Fruit fly (Drosophila melanogaster) whole organism, embryonic: ENCODE measurements around the gene CG8925.

Source experiments
- Asciz ChIP-seq: fragments of 200-800 bp; sonication (Bioruptor generic); optimal IDR thresholded peaks from 2 replicates; lab custom pipeline; 2017; ENCODE audit warnings: missing biosample characterization, mild to moderate bottlenecking, missing genetic modification characterization, missing genetic modification reagents
- Awh ChIP-seq: fragments of 200-800 bp; sonication (Bioruptor generic); IDR thresholded peaks from 2 replicates; pipeline ENCODE4, ENCODE4 v1.3.6; 2022; ENCODE audit warnings: missing biosample characterization, missing genetic modification characterization
- BEAF-32 ChIP-seq: fragments of 200-800 bp; sonication (Bioruptor generic); optimal IDR thresholded peaks from 3 replicates; lab custom pipeline; 2017; ENCODE audit warnings: missing biosample characterization, missing genetic modification characterization, mild to moderate bottlenecking, moderate library complexity, missing genetic modification reagents
- CG10565 ChIP-seq: fragments of 200-800 bp; sonication (Bioruptor generic); optimal IDR thresholded peaks from 3 replicates; lab custom pipeline; 2016; ENCODE audit warnings: missing biosample characterization, mild to moderate bottlenecking, missing genetic modification characterization
- CG10979 ChIP-seq: fragments of 200-800 bp; sonication (Bioruptor generic); optimal IDR thresholded peaks from 2 replicates; lab custom pipeline; 2018; ENCODE audit warnings: missing biosample characterization, mild to moderate bottlenecking, missing genetic modification characterization, moderate library complexity
- CG15011 ChIP-seq: fragments of 200-800 bp; sonication (Bioruptor generic); optimal IDR thresholded peaks from 3 replicates; lab custom pipeline; 2018; ENCODE audit warnings: missing biosample characterization, mild to moderate bottlenecking, missing genetic modification characterization
- CG16863 ChIP-seq: fragments of 200-800 bp; sonication (Bioruptor generic); optimal IDR thresholded peaks from 3 replicates; lab custom pipeline; 2016; ENCODE audit warnings: missing biosample characterization, missing genetic modification characterization
- CG17359 ChIP-seq: fragments of 200-800 bp; sonication (Bioruptor generic); optimal IDR thresholded peaks from 3 replicates; lab custom pipeline; 2018; ENCODE audit warnings: missing biosample characterization, mild to moderate bottlenecking, missing genetic modification characterization, moderate library complexity
- CG17912 ChIP-seq: fragments of 200-800 bp; sonication (Bioruptor generic); optimal IDR thresholded peaks from 2 replicates; lab custom pipeline; 2018; ENCODE audit warnings: missing biosample characterization, mild to moderate bottlenecking, missing genetic modification characterization
- CG2120 ChIP-seq: fragments of 200-800 bp; sonication (Bioruptor generic); optimal IDR thresholded peaks from 3 replicates; lab custom pipeline; 2016; ENCODE audit warnings: missing biosample characterization, missing genetic modification characterization
- CG2129 ChIP-seq: fragments of 200-800 bp; sonication (Bioruptor generic); IDR thresholded peaks from 2 replicates; pipeline ENCODE4 v1.3.6; 2022; ENCODE audit warnings: missing biosample characterization, missing genetic modification characterization; ENCODE audit not compliant: partially characterized antibody
- CG31224 ChIP-seq: fragments of 200-800 bp; sonication (Bioruptor generic); IDR thresholded peaks from 2 replicates; pipeline ENCODE4 v1.3.6; 2022; ENCODE audit warnings: missing biosample characterization, missing genetic modification characterization
- CG31365 ChIP-seq: fragments of 200-800 bp; sonication (Bioruptor generic); optimal IDR thresholded peaks from 2 replicates; lab custom pipeline; 2018; ENCODE audit warnings: missing biosample characterization, mild to moderate bottlenecking, missing genetic modification characterization
- CG32772 ChIP-seq: fragments of 200-800 bp; sonication (Bioruptor generic); IDR thresholded peaks from 2 replicates; pipeline ENCODE4 v1.3.6; 2022; ENCODE audit warnings: missing biosample characterization, missing genetic modification characterization
- CG3995 ChIP-seq: fragments of 200-800 bp; sonication (Bioruptor generic); optimal IDR thresholded peaks from 3 replicates; lab custom pipeline; 2016; ENCODE audit warnings: missing biosample characterization, missing genetic modification characterization
- CG4820 ChIP-seq: fragments of 200-800 bp; sonication (Bioruptor generic); optimal IDR thresholded peaks from 3 replicates; lab custom pipeline; 2016; ENCODE audit warnings: missing biosample characterization, missing genetic modification characterization
- CG4854 ChIP-seq: fragments of 200-800 bp; sonication (Bioruptor generic); optimal IDR thresholded peaks from 2 replicates; lab custom pipeline; 2016; ENCODE audit warnings: missing biosample characterization, missing genetic modification characterization, inconsistent platforms
- CG5180 ChIP-seq: fragments of 200-800 bp; sonication (Bioruptor generic); optimal IDR thresholded peaks from 3 replicates; lab custom pipeline; 2017; ENCODE audit warnings: missing biosample characterization, missing genetic modification characterization, mild to moderate bottlenecking, moderate library complexity, missing genetic modification reagents
- CG8388 ChIP-seq: fragments of 200-800 bp; sonication (Bioruptor generic); optimal IDR thresholded peaks from 2 replicates; lab custom pipeline; 2019; ENCODE audit warnings: missing biosample characterization, mild to moderate bottlenecking, missing genetic modification characterization, moderate library complexity
- CG8478 ChIP-seq: fragments of >200 bp; optimal IDR thresholded peaks from 2 replicates; lab custom pipeline; 2018
- CG9817 ChIP-seq: fragments of 200-800 bp; sonication (Bioruptor generic); optimal IDR thresholded peaks from 2 replicates; lab custom pipeline; 2018; ENCODE audit warnings: missing biosample characterization, mild to moderate bottlenecking, missing genetic modification characterization, moderate library complexity
- HLH4C ChIP-seq: fragments of 200-800 bp; sonication (Bioruptor generic); IDR thresholded peaks from 3 replicates; pipeline ENCODE4 v1.3.6; 2022; ENCODE audit warnings: missing biosample characterization, missing genetic modification characterization; ENCODE audit not compliant: partially characterized antibody
- Hmr ChIP-seq: fragments of 200-800 bp; sonication (Bioruptor generic); optimal IDR thresholded peaks from 3 replicates; lab custom pipeline; 2017; ENCODE audit warnings: mild to moderate bottlenecking, missing biosample characterization, missing genetic modification reagents, missing genetic modification characterization
- Hsf ChIP-seq: fragments of 200-800 bp; sonication (Bioruptor generic); optimal IDR thresholded peaks from 3 replicates; lab custom pipeline; 2016; ENCODE audit warnings: missing biosample characterization, missing genetic modification characterization
- MBD-R2 ChIP-seq: fragments of 200-800 bp; sonication (Bioruptor generic); IDR thresholded peaks from 2 replicates; pipeline ENCODE4 v1.3.6; 2022; ENCODE audit warnings: missing biosample characterization, missing genetic modification characterization
- Med ChIP-seq: fragments of 200-800 bp; sonication (Bioruptor generic); peaks from one replicate; lab custom pipeline; 2016; ENCODE audit warnings: missing biosample characterization, missing genetic modification characterization, mild to moderate bottlenecking, inconsistent platforms, moderate library complexity
- Nf-YB ChIP-seq: fragments of 200-800 bp; sonication (Bioruptor generic); optimal IDR thresholded peaks from 3 replicates; lab custom pipeline; 2019; ENCODE audit warnings: missing biosample characterization, mild to moderate bottlenecking, missing genetic modification characterization, moderate library complexity
- Nf-YC ChIP-seq: fragments of 200-800 bp; optimal IDR thresholded peaks from 3 replicates; lab custom pipeline; 2019; ENCODE audit warnings: missing biosample characterization, mild to moderate bottlenecking, missing genetic modification characterization, moderate library complexity
- al ChIP-seq: fragments of 200-800 bp; sonication (Bioruptor generic); IDR thresholded peaks from 2 replicates; pipeline ENCODE4 v1.3.6; 2022; ENCODE audit warnings: missing biosample characterization, missing genetic modification characterization
- chif ChIP-seq, 2 experiments: fragments of 200-800 bp; sonication (Bioruptor generic); optimal IDR thresholded peaks; 3 replicates each; lab custom pipeline; 2016; ENCODE audit warnings: missing biosample characterization in 2 of 2, missing genetic modification characterization in 2 of 2
- dan ChIP-seq: fragments of 200-800 bp; sonication (Bioruptor generic); IDR thresholded peaks from 2 replicates; pipeline ENCODE4 v1.3.6; 2022; ENCODE audit warnings: missing biosample characterization, missing genetic modification characterization
- dati ChIP-seq: fragments of 200-800 bp; sonication (Bioruptor generic); IDR thresholded peaks from 2 replicates; pipeline ENCODE4 v1.3.6; 2022; ENCODE audit warnings: missing biosample characterization, missing genetic modification characterization
- dmrt99B ChIP-seq: fragments of 200-800 bp; sonication (Bioruptor generic); optimal IDR thresholded peaks from 2 replicates; lab custom pipeline; 2018; ENCODE audit warnings: missing biosample characterization, mild to moderate bottlenecking, missing genetic modification characterization, moderate library complexity
- emc ChIP-seq: fragments of 200-800 bp; sonication (Bioruptor generic); optimal IDR thresholded peaks from 2 replicates; lab custom pipeline; 2016; ENCODE audit warnings: missing biosample characterization, missing genetic modification characterization
- grau ChIP-seq: fragments of 200-800 bp; optimal IDR thresholded peaks from 3 replicates; lab custom pipeline; 2019; ENCODE audit warnings: missing biosample characterization, mild to moderate bottlenecking, missing genetic modification characterization, moderate library complexity
- gro ChIP-seq: fragments of 200-800 bp; sonication (Bioruptor generic); optimal IDR thresholded peaks from 2 replicates; lab custom pipeline; 2016; ENCODE audit warnings: missing biosample characterization, missing genetic modification characterization
- kah ChIP-seq: fragments of 200-800 bp; sonication (Bioruptor generic); optimal IDR thresholded peaks from 2 replicates; lab custom pipeline; 2018; ENCODE audit warnings: missing biosample characterization, mild to moderate bottlenecking, missing genetic modification characterization
- knrl ChIP-seq: fragments of 200-800 bp; sonication (Bioruptor generic); IDR thresholded peaks from 3 replicates; pipeline ENCODE4 v1.3.6; 2022; ENCODE audit warnings: missing biosample characterization, missing genetic modification characterization; ENCODE audit not compliant: partially characterized antibody
- lov ChIP-seq, 2 experiments: fragments of 200-800 bp in 1 of 2; fragments of >200 bp in 1 of 2; sonication (Bioruptor generic) in 1 of 2; IDR thresholded peaks in 1 of 2; optimal IDR thresholded peaks in 1 of 2; 2 replicates in 1 of 2; 3 replicates in 1 of 2; pipeline versions ENCODE4 v1.3.6 to Lab custom; 2017 to 2022; ENCODE audit warnings: missing biosample characterization in 1 of 2, missing genetic modification characterization in 1 of 2
- nmo ChIP-seq: fragments of 200-800 bp; sonication (Bioruptor generic); optimal IDR thresholded peaks from 2 replicates; lab custom pipeline; 2018; ENCODE audit warnings: missing biosample characterization, mild to moderate bottlenecking, missing genetic modification characterization, moderate library complexity
- nom ChIP-seq: fragments of 200-800 bp; sonication (Bioruptor generic); optimal IDR thresholded peaks from 2 replicates; lab custom pipeline; 2017; ENCODE audit warnings: missing biosample characterization, missing genetic modification characterization, mild to moderate bottlenecking, moderate library complexity, missing genetic modification reagents
- oc ChIP-seq: fragments of 200-800 bp; sonication (Bioruptor generic); optimal IDR thresholded peaks from 2 replicates; lab custom pipeline; 2018; ENCODE audit warnings: missing biosample characterization, mild to moderate bottlenecking, missing genetic modification characterization, moderate library complexity
- odd ChIP-seq: fragments of 200-800 bp; sonication (Bioruptor generic); optimal IDR thresholded peaks from 2 replicates; lab custom pipeline; 2017; ENCODE audit warnings: missing biosample characterization, mild to moderate bottlenecking, missing genetic modification characterization
- slou ChIP-seq: fragments of 200-800 bp; sonication (Bioruptor generic); optimal IDR thresholded peaks from 3 replicates; lab custom pipeline; 2016; ENCODE audit warnings: missing biosample characterization, missing genetic modification characterization
- sqz ChIP-seq: fragments of 200-800 bp; sonication (Bioruptor generic); optimal IDR thresholded peaks from 3 replicates; lab custom pipeline; 2018; ENCODE audit warnings: missing biosample characterization, mild to moderate bottlenecking, missing genetic modification characterization
- toy ChIP-seq: fragments of 200-800 bp; sonication (Bioruptor generic); IDR thresholded peaks from 2 replicates; pipeline ENCODE4 v1.3.6; 2022; ENCODE audit warnings: missing biosample characterization, missing genetic modification characterization
- unc-4 ChIP-seq: fragments of 200-800 bp; sonication (Bioruptor generic); IDR thresholded peaks from 2 replicates; pipeline ENCODE4 v1.3.6; 2022; ENCODE audit warnings: missing biosample characterization, missing genetic modification characterization; ENCODE audit not compliant: partially characterized antibody
- wor ChIP-seq: fragments of 200-800 bp; sonication (Bioruptor generic); IDR thresholded peaks from 2 replicates; pipeline ENCODE4 v1.3.6; 2022; ENCODE audit warnings: missing biosample characterization, missing genetic modification characterization

The CG8925 gene

dm6 chr3R:16212859-16213708, 41.3 kb downstream of the CG8925 start (continued):
- TF ChIP-seq dmrt99B (peak; percentile 72), CG9817 (tag; lab: Kevin White, UChicago) (peak; percentile 26), oc (tag; lab: Kevin White, UChicago) (no peak), Nf-YC (tag; lab: Kevin White, UChicago) (no peak), unc-4 (no peak), CG2129 (no peak), Asciz (GFP tag; lab: Kevin White, UChicago) (peak; percentile 24), HLH4C (GFP tag; lab: Robert Waterston, UW) (0 out of 3 replicates have a peak, but pooled peaks have one; percentile 31), slou (no peak), CG2120 (peak; percentile 45), dan (GFP tag; lab: Robert Waterston, UW) (no peak), dati (no peak), CG4820 (GFP tag; lab: Kevin White, UChicago) (peak; percentile 45), toy (GFP tag; lab: Robert Waterston, UW) (no peak), CG4854 (GFP tag; lab: Kevin White, UChicago) (no peak), Hmr (GFP tag; lab: Kevin White, UChicago) (peak; percentile 70), BEAF-32 (GFP tag; lab: Kevin White, UChicago) (no peak), wor (GFP tag; lab: Robert Waterston, UW) (peak; percentile 41; the same call in 1 of the 2 replicates), nom (GFP tag; lab: Kevin White, UChicago) (peak; percentile 5), CG31224 (GFP tag; lab: Robert Waterston, UW) (no peak), odd (peak; percentile 55), al (GFP tag; lab: Robert Waterston, UW) (no peak), sqz (GFP tag; lab: Kevin White, UChicago) (peak; percentile 25), grau (peak; percentile 30), lov (optimal IDR thresholded peaks at IDR 0.05; lab: Kevin White, UChicago) (no peak), lov (GFP tag; IDR thresholded peaks at IDR 0.05; lab: Robert Waterston, UW) (no peak), knrl (GFP tag; lab: Robert Waterston, UW) (no peak), emc (GFP tag; lab: Kevin White, UChicago) (no peak), CG17912 (GFP tag; lab: Kevin White, UChicago) (no peak), kah (GFP tag; lab: Kevin White, UChicago) (peak; percentile 28), CG8478 (lab: Kevin White, UChicago) (no peak), CG16863 (GFP tag; lab: Kevin White, UChicago) (no peak), Hsf (GFP tag; lab: Kevin White, UChicago) (no peak), Awh (GFP tag; lab: Robert Waterston, UW) (no peak), CG15011 (GFP tag; lab: Kevin White, UChicago) (peak; percentile 75), CG5180 (GFP tag; lab: Kevin White, UChicago) (peak; percentile 16), CG8388 (GFP tag; lab: Kevin White, UChicago) (peak; percentile 19), CG17359 (tag; lab: Kevin White, UChicago) (peak; percentile 47), chif (GFP tag; optimal IDR thresholded peaks at IDR 0.05; lab: Kevin White, UChicago) (peak in 1 of 2 experiments; percentile 24), CG31365 (tag; lab: Kevin White, UChicago) (no peak), CG10565 (GFP tag; lab: Kevin White, UChicago) (no peak), gro (no peak), MBD-R2 (GFP tag; lab: Robert Waterston, UW) (0 out of 2 replicates have a peak, but pooled peaks have one; percentile 11), CG10979 (peak; percentile 72), CG3995 (GFP tag; lab: Kevin White, UChicago) (no peak), CG32772 (GFP tag; lab: Robert Waterston, UW) (no peak), Med (GFP tag; lab: Kevin White, UChicago) (peak; percentile 76), nmo (GFP tag; lab: Kevin White, UChicago) (peak; percentile 43), Nf-YB (no peak)
